Worm (Caenorhabditis elegans) whole organism, midembryonic: ENCODE measurements around the gene gsto-2.

Source experiments
- T22C8.4 ChIP-seq: fragments of 200-800 bp; sonication (Bioruptor generic); IDR thresholded peaks from 2 replicates; pipeline ENCODE4 v1.3.6; 2022; ENCODE audit warnings: missing genetic modification characterization, missing compliant biosample characterization
- flt-1 ChIP-seq: fragments of 200-800 bp; sonication (Bioruptor generic); IDR thresholded peaks from 2 replicates; pipeline ENCODE4 v1.3.6; 2022; ENCODE audit warnings: missing genetic modification characterization, missing compliant biosample characterization
- klf-2 ChIP-seq: fragments of 200-800 bp; sonication (Bioruptor generic); conservative IDR thresholded peaks from 2 replicates; pipeline ENCODE4 v1.3.6; 2022; ENCODE audit warnings: missing genetic modification reagents, missing genetic modification characterization, missing compliant biosample characterization
- med-1 ChIP-seq: sonication (generic microtip); optimal IDR thresholded peaks from 2 replicates; lab custom pipeline; 2017; ENCODE audit warnings: missing genetic modification characterization, mild to moderate bottlenecking, missing compliant biosample characterization, antibody characterized with exemption, missing genetic modification reagents; ENCODE audit not compliant: insufficient read depth
- ref-1 ChIP-seq: fragments of 200-800 bp; sonication (Bioruptor generic); conservative IDR thresholded peaks from 2 replicates; pipeline ENCODE4 v1.3.6; 2022; ENCODE audit warnings: missing genetic modification reagents, missing genetic modification characterization, missing compliant biosample characterization
- tab-1 ChIP-seq: fragments of 200-800 bp; sonication (Bioruptor generic); IDR thresholded peaks from 2 replicates; pipeline ENCODE4 v1.3.6; 2022; ENCODE audit warnings: missing genetic modification characterization, missing compliant biosample characterization
- ztf-23 ChIP-seq: fragments of 200-800 bp; sonication (Bioruptor generic); IDR thresholded peaks from 2 replicates; pipeline ENCODE4 v1.3.6; 2022; ENCODE audit warnings: missing genetic modification reagents, missing genetic modification characterization, missing compliant biosample characterization

- TF ChIP-seq flt-1 (GFP tag; lab: Robert Waterston, UW) = no peak
- no peak for TF ChIP-seq med-1 (GFP tag; lab: Kevin White, UChicago)
- no peak for TF ChIP-seq klf-2
- TF ChIP-seq T22C8.4 (GFP tag; lab: Robert Waterston, UW) = no peak
- TF ChIP-seq ref-1 (GFP tag; lab: Robert Waterston, UW) = no peak
- TF ChIP-seq ztf-23 = no peak
- no peak for TF ChIP-seq tab-1
Measured at ce11 chrIII:8555682-8556081, 1.1 kb downstream of the gsto-2 start.
